Fruit fly (Drosophila melanogaster) whole organism, wandering third instar larva: ENCODE measurements around the gene CG1146.

Source experiments
- Abd-B ChIP-seq: fragments of >200 bp; optimal IDR thresholded peaks from 2 replicates; lab custom pipeline; 2017; ENCODE audit warnings: missing biosample characterization, missing genetic modification characterization
- CG32264 ChIP-seq: fragments of 200-800 bp; sonication (Bioruptor generic); optimal IDR thresholded peaks from 2 replicates; lab custom pipeline; 2016; ENCODE audit warnings: missing biosample characterization, missing genetic modification characterization
- CG9705 ChIP-seq: fragments of 200-800 bp; sonication (Bioruptor generic); optimal IDR thresholded peaks from 2 replicates; lab custom pipeline; 2018; ENCODE audit warnings: missing biosample characterization, mild to moderate bottlenecking, missing genetic modification characterization
- CrebA ChIP-seq: fragments of 200-800 bp; sonication (Bioruptor generic); optimal IDR thresholded peaks from 2 replicates; lab custom pipeline; 2016; ENCODE audit warnings: missing biosample characterization, mild to moderate bottlenecking, missing genetic modification characterization, borderline replicate concordance
- Dfd ChIP-seq: fragments of >200 bp; optimal IDR thresholded peaks from 2 replicates; lab custom pipeline; 2017; ENCODE audit warnings: missing biosample characterization, missing genetic modification characterization
- Dif ChIP-seq: fragments of 200-275, 200-300 bp; sonication (Bioruptor generic); optimal IDR thresholded peaks from 2 replicates; lab custom pipeline; 2018; ENCODE audit warnings: missing biosample characterization, missing genetic modification characterization; ENCODE audit not compliant: partially characterized antibody
- GATAd ChIP-seq: sonication (Bioruptor generic); optimal IDR thresholded peaks from 2 replicates; lab custom pipeline; 2016; ENCODE audit warnings: missing biosample characterization, missing genetic modification characterization
- HLH106 ChIP-seq: fragments of 200-800 bp; optimal IDR thresholded peaks from 3 replicates; lab custom pipeline; 2019; ENCODE audit warnings: missing biosample characterization, mild to moderate bottlenecking, missing genetic modification characterization, moderate library complexity
- Hnf4 ChIP-seq: fragments of 200-800 bp; sonication (Bioruptor generic); optimal IDR thresholded peaks from 2 replicates; lab custom pipeline; 2016; ENCODE audit warnings: missing biosample characterization, mild to moderate bottlenecking, missing genetic modification characterization
- Hr78 ChIP-seq: fragments of >200 bp; optimal IDR thresholded peaks from 2 replicates; lab custom pipeline; 2017; ENCODE audit warnings: missing biosample characterization, missing genetic modification characterization
- Hr83 ChIP-seq: fragments of 200-300 bp; sonication (Bioruptor generic); optimal IDR thresholded peaks from 2 replicates; lab custom pipeline; 2016; ENCODE audit warnings: missing biosample characterization, mild to moderate bottlenecking, missing genetic modification characterization, moderate library complexity; ENCODE audit not compliant: poor library complexity, severe bottlenecking
- Jra ChIP-seq: sonication (Bioruptor generic); optimal IDR thresholded peaks from 2 replicates; lab custom pipeline; 2016; ENCODE audit warnings: missing biosample characterization, missing genetic modification characterization
- Mio ChIP-seq: sonication (Bioruptor generic); optimal IDR thresholded peaks from 2 replicates; lab custom pipeline; 2016; ENCODE audit warnings: missing biosample characterization, missing genetic modification characterization
- Myc ChIP-seq: fragments of >200 bp; optimal IDR thresholded peaks from 2 replicates; lab custom pipeline; 2017
- N ChIP-seq: fragments of >200 bp; optimal IDR thresholded peaks from 2 replicates; lab custom pipeline; 2018; ENCODE audit warnings: missing biosample characterization, missing external identifiers, missing genetic modification characterization
- OdsH ChIP-seq: fragments of 200-800 bp; sonication (Bioruptor generic); optimal IDR thresholded peaks from 2 replicates; lab custom pipeline; 2016; ENCODE audit warnings: missing biosample characterization, mild to moderate bottlenecking, missing genetic modification characterization
- Rel ChIP-seq, 2 experiments: fragments of 200-800 bp; sonication (Bioruptor generic) in 1 of 2; optimal IDR thresholded peaks; 2 replicates in 1 of 2; 3 replicates in 1 of 2; lab custom pipeline; 2016 to 2019; ENCODE audit warnings: mild to moderate bottlenecking in 2 of 2, missing biosample characterization in 2 of 2, missing genetic modification characterization in 2 of 2, moderate library complexity in 1 of 2
- Sp1 ChIP-seq: fragments of 200-800 bp; sonication (Bioruptor generic); optimal IDR thresholded peaks from 3 replicates; lab custom pipeline; 2019; ENCODE audit warnings: missing biosample characterization, mild to moderate bottlenecking, missing genetic modification characterization, moderate library complexity
- Vsx2 ChIP-seq: fragments of 200-300, 225-300 bp; sonication (Bioruptor generic); optimal IDR thresholded peaks from 2 replicates; lab custom pipeline; 2018; ENCODE audit warnings: missing biosample characterization, missing genetic modification characterization; ENCODE audit not compliant: partially characterized antibody
- br ChIP-seq: fragments of 200-800 bp; sonication (Bioruptor generic); optimal IDR thresholded peaks from 2 replicates; lab custom pipeline; 2016; ENCODE audit warnings: missing biosample characterization, missing genetic modification characterization
- brk ChIP-seq: fragments of 200-800 bp; sonication (Bioruptor generic); optimal IDR thresholded peaks from 2 replicates; lab custom pipeline; 2016; ENCODE audit warnings: missing biosample characterization, mild to moderate bottlenecking, missing genetic modification characterization
- dl ChIP-seq, 2 experiments: fragments of 175-275, 200-275 bp in 1 of 2; fragments of 200-275 bp in 1 of 2; sonication (Bioruptor generic); optimal IDR thresholded peaks; lab custom pipeline; 2018; ENCODE audit warnings: mild to moderate bottlenecking in 2 of 2, missing biosample characterization in 2 of 2, missing genetic modification characterization in 2 of 2, moderate library complexity in 2 of 2; ENCODE audit not compliant: partially characterized antibody in 2 of 2, insufficient read depth in 1 of 2
- dmrt93B ChIP-seq: fragments of 200-800 bp; sonication (Bioruptor generic); optimal IDR thresholded peaks from 2 replicates; lab custom pipeline; 2018; ENCODE audit warnings: missing biosample characterization, mild to moderate bottlenecking, missing genetic modification characterization
- dsf ChIP-seq: sonication (Bioruptor generic); optimal IDR thresholded peaks from 2 replicates; lab custom pipeline; 2016; ENCODE audit warnings: missing biosample characterization, missing genetic modification characterization, borderline replicate concordance
- ey ChIP-seq: fragments of 200-800 bp; sonication (Bioruptor generic); optimal IDR thresholded peaks from 2 replicates; lab custom pipeline; 2016; ENCODE audit warnings: missing biosample characterization, missing genetic modification characterization
- foxo ChIP-seq, 2 experiments: fragments of 200-800 bp; sonication (Bioruptor generic); optimal IDR thresholded peaks; 2 replicates in 1 of 2; 3 replicates in 1 of 2; lab custom pipeline; 2016 to 2017; ENCODE audit warnings: missing biosample characterization in 2 of 2, missing genetic modification characterization in 2 of 2
- fru ChIP-seq: fragments of 200-800 bp; sonication (Bioruptor generic); optimal IDR thresholded peaks from 3 replicates; lab custom pipeline; 2016; ENCODE audit warnings: missing biosample characterization, mild to moderate bottlenecking, missing genetic modification characterization
- h ChIP-seq: fragments of 200-800 bp; sonication (Bioruptor generic); optimal IDR thresholded peaks from 3 replicates; lab custom pipeline; 2016; ENCODE audit warnings: missing biosample characterization, mild to moderate bottlenecking, missing genetic modification characterization
- jim ChIP-seq: fragments of 175-275, 200-325 bp; sonication (Bioruptor generic); optimal IDR thresholded peaks from 2 replicates; lab custom pipeline; 2016; ENCODE audit warnings: missing biosample characterization, mild to moderate bottlenecking, missing genetic modification characterization
- lola ChIP-seq: fragments of >200 bp; optimal IDR thresholded peaks from 2 replicates; lab custom pipeline; 2017; ENCODE audit warnings: missing biosample characterization, missing genetic modification characterization
- pan ChIP-seq: fragments of >200 bp; optimal IDR thresholded peaks from 2 replicates; lab custom pipeline; 2017
- psq ChIP-seq: fragments of 200-800 bp; sonication (Bioruptor generic); optimal IDR thresholded peaks from 3 replicates; lab custom pipeline; 2017; ENCODE audit warnings: missing biosample characterization, mild to moderate bottlenecking, missing genetic modification characterization, moderate library complexity
- rgr ChIP-seq: fragments of 200-800 bp; sonication (Bioruptor generic); optimal IDR thresholded peaks from 3 replicates; lab custom pipeline; 2016; ENCODE audit warnings: missing biosample characterization, mild to moderate bottlenecking, missing genetic modification characterization
- sage ChIP-seq: fragments of 200-800 bp; sonication (Bioruptor generic); optimal IDR thresholded peaks from 2 replicates; lab custom pipeline; 2016; ENCODE audit warnings: missing biosample characterization, mild to moderate bottlenecking, missing genetic modification characterization
- sv ChIP-seq: fragments of 200-800 bp; sonication (Bioruptor generic); optimal IDR thresholded peaks from 3 replicates; lab custom pipeline; 2016; ENCODE audit warnings: missing biosample characterization, missing genetic modification characterization
- tai ChIP-seq: sonication (Bioruptor generic); optimal IDR thresholded peaks from 2 replicates; lab custom pipeline; 2016; ENCODE audit warnings: missing biosample characterization, missing genetic modification characterization
- usp ChIP-seq: fragments of >200 bp; optimal IDR thresholded peaks from 2 replicates; lab custom pipeline; 2017; ENCODE audit warnings: missing biosample characterization, missing genetic modification characterization
- woc ChIP-seq: sonication (Bioruptor generic); optimal IDR thresholded peaks from 2 replicates; lab custom pipeline; 2016; ENCODE audit warnings: missing biosample characterization, mild to moderate bottlenecking, missing genetic modification characterization

The CG1146 gene

DNA sequence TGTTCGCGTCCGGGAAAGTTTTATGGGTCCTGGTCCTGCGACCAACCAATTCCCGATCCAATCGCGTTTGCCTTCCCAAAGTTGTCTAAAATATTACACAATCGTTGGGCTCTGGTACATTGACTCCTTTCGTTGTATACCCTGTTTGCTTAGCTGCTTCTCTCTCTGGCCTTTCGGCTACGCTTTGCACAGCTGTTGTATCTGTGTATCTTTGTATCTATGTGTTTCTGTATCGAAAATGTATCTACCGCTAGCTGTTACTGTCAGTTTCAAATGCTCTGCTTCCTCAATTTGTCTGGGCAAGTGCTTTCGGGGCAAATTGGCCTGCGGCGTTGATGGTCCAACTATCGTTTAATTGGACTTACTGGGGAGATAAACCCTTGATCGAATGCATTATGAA, 18.9 kb upstream of the CG1146 start:
- TF ChIP-seq lola (GFP tag; lab: Kevin White, UChicago) (no peak), pan (lab: Kevin White, UChicago) (no peak), br (GFP tag; lab: Kevin White, UChicago) (peak; percentile 29), N (GFP tag; lab: Kevin White, UChicago) (no peak), GATAd (GFP tag; lab: Kevin White, UChicago) (no peak), Vsx2 (GFP tag; lab: Kevin White, UChicago) (no peak), brk (GFP tag; lab: Kevin White, UChicago) (no peak), dmrt93B (no peak), h (GFP tag; lab: Kevin White, UChicago) (peak; percentile 43), Abd-B (GFP tag; lab: Kevin White, UChicago) (no peak), Hr83 (GFP tag; lab: Kevin White, UChicago) (peak; percentile 73), OdsH (no peak), HLH106 (tag; lab: Kevin White, UChicago) (no peak), Mio (GFP tag; lab: Kevin White, UChicago) (no peak), jim (GFP tag; lab: Kevin White, UChicago) (no peak), rgr (peak; percentile 25), woc (GFP tag; lab: Kevin White, UChicago) (no peak), sv (GFP tag; lab: Kevin White, UChicago) (no peak), Rel (GFP tag; optimal IDR thresholded peaks at IDR 0.05; lab: Kevin White, UChicago) (no peak), Rel (tag; optimal IDR thresholded peaks at IDR 0.05; lab: Kevin White, UChicago) (no peak), sage (GFP tag; lab: Kevin White, UChicago) (no peak), CG9705 (no peak), tai (GFP tag; lab: Kevin White, UChicago) (no peak), usp (GFP tag; lab: Kevin White, UChicago) (no peak), CG32264 (GFP tag; lab: Kevin White, UChicago) (no peak), fru (GFP tag; lab: Kevin White, UChicago) (peak; percentile 23), CrebA (GFP tag; lab: Kevin White, UChicago) (no peak), Hnf4 (GFP tag; lab: Kevin White, UChicago) (peak; percentile 17), dl (GFP tag; optimal IDR thresholded peaks at IDR 0.05; lab: Kevin White, UChicago; ENCODE audit: insufficient read depth in 1 of 2, partially characterized antibody in 2 of 2) (no peak), Dif (GFP tag; lab: Kevin White, UChicago) (no peak), ey (no peak), foxo (GFP tag; optimal IDR thresholded peaks at IDR 0.05; lab: Kevin White, UChicago) (peak in 1 of 2 experiments; percentile 32), Dfd (GFP tag; lab: Kevin White, UChicago) (no peak), Hr78 (GFP tag; lab: Kevin White, UChicago) (no peak), dsf (GFP tag; lab: Kevin White, UChicago) (no peak), Jra (GFP tag; lab: Kevin White, UChicago) (no peak), Sp1 (no peak), psq (GFP tag; lab: Kevin White, UChicago) (no peak), Myc (lab: Kevin White, UChicago) (no peak)

DNA sequence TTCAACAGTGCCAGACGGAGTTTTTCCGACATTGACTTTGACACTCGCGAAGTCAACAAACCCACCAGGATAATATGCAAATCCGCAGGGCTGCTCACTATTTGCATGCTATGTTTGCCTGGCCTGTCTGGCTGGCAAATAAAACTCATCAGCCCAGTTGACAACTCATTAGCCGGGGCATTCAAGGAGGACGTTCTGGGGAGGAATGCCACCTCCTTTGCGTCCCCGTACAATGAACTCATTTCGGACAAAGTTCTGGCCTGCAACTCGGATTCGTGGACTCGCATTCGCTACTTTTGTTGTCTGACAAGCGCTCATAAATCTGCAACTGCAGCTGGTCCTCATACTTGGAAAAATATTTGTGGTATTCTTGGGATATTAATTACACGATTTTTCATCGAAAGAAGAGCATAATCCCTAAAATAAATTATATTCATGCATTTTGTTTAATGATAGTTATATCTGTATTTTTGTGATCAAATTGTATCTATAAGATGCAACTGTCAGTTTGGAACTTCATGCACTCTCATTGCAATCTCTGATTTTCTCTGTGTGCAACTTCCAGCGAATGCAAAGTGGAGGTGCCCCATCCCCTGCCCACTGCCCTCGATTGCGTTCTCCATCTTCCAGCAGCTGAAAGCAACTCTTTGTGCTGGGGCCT, 17.7 kb upstream of the CG1146 start:
- TF ChIP-seq ey (peak; percentile 15), GATAd (GFP tag; lab: Kevin White, UChicago) (no peak), OdsH (peak; percentile 31), pan (lab: Kevin White, UChicago) (no peak), Hr83 (GFP tag; lab: Kevin White, UChicago) (no peak), br (GFP tag; lab: Kevin White, UChicago) (peak; percentile 26), tai (GFP tag; lab: Kevin White, UChicago) (no peak), HLH106 (tag; lab: Kevin White, UChicago) (peak; percentile 39), dmrt93B (no peak), jim (GFP tag; lab: Kevin White, UChicago) (no peak), Myc (lab: Kevin White, UChicago) (no peak), woc (GFP tag; lab: Kevin White, UChicago) (no peak), Hr78 (GFP tag; lab: Kevin White, UChicago) (no peak), CG9705 (no peak), fru (GFP tag; lab: Kevin White, UChicago) (peak; percentile 17), Vsx2 (GFP tag; lab: Kevin White, UChicago) (no peak), sage (GFP tag; lab: Kevin White, UChicago) (no peak), dl (GFP tag; optimal IDR thresholded peaks at IDR 0.05; lab: Kevin White, UChicago; ENCODE audit: insufficient read depth in 1 of 2, partially characterized antibody in 2 of 2) (no peak), Hnf4 (GFP tag; lab: Kevin White, UChicago) (no peak), Mio (GFP tag; lab: Kevin White, UChicago) (no peak), brk (GFP tag; lab: Kevin White, UChicago) (no peak), foxo (GFP tag; optimal IDR thresholded peaks at IDR 0.05; lab: Kevin White, UChicago) (peak in 1 of 2 experiments; percentile 41), psq (GFP tag; lab: Kevin White, UChicago) (no peak), Sp1 (no peak), Rel (GFP tag; optimal IDR thresholded peaks at IDR 0.05; lab: Kevin White, UChicago) (no peak), Rel (tag; optimal IDR thresholded peaks at IDR 0.05; lab: Kevin White, UChicago) (no peak), h (GFP tag; lab: Kevin White, UChicago) (peak; percentile 48), N (GFP tag; lab: Kevin White, UChicago) (no peak), CG32264 (GFP tag; lab: Kevin White, UChicago) (no peak), usp (GFP tag; lab: Kevin White, UChicago) (no peak)
